Worm (Caenorhabditis elegans) whole organism, L1 larva: ENCODE measurements around the gene K02D3.2.
A peak's percentile ranks its signal among the peaks of the same experiment; 100 is the strongest.

Experiments
- C16A3.4 ChIP-seq: fragments of 150-350 bp; optimal IDR thresholded peaks from 2 replicates; lab custom pipeline; 2014; ENCODE audit warnings: missing biosample characterization, missing genetic modification characterization
- F16B12.6 ChIP-seq: fragments of 150-350 bp; optimal IDR thresholded peaks from 2 replicates; lab custom pipeline; 2014; ENCODE audit warnings: missing biosample characterization, missing genetic modification characterization
- Y116A8C.19 ChIP-seq: sonication (generic microtip); optimal IDR thresholded peaks from 2 replicates; lab custom pipeline; 2016; ENCODE audit warnings: missing compliant biosample characterization, missing genetic modification characterization, borderline replicate concordance
- alr-1 ChIP-seq: fragments of 200-800 bp; sonication (Bioruptor generic); optimal IDR thresholded peaks from 2 replicates; lab custom pipeline; 2018; ENCODE audit warnings: borderline replicate concordance, mild to moderate bottlenecking, missing genetic modification characterization, missing compliant biosample characterization
- ama-1 ChIP-seq: fragments of 150-350 bp; optimal IDR thresholded peaks from 2 replicates; lab custom pipeline; 2014
- blmp-1 ChIP-seq: fragments of 150-350 bp; optimal IDR thresholded peaks from 2 replicates; lab custom pipeline; 2014; ENCODE audit warnings: missing biosample characterization, missing genetic modification characterization
- ceh-63 ChIP-seq: fragments of 200-800 bp; sonication (Bioruptor generic); optimal IDR thresholded peaks from 2 replicates; lab custom pipeline; 2018; ENCODE audit warnings: mild to moderate bottlenecking, missing genetic modification characterization, missing compliant biosample characterization
- ceh-8 ChIP-seq: fragments of 200-800 bp; sonication (Bioruptor generic); optimal IDR thresholded peaks from 2 replicates; lab custom pipeline; 2018; ENCODE audit warnings: mild to moderate bottlenecking, missing genetic modification characterization, moderate library complexity, missing compliant biosample characterization
- ceh-82 ChIP-seq, 3 experiments: fragments of 150-350 bp in 1 of 3; sonication (generic microtip) in 2 of 3; optimal IDR thresholded peaks; 2 replicates each; lab custom pipeline; 2014 to 2017; ENCODE audit warnings: missing biosample characterization in 3 of 3, missing genetic modification characterization in 3 of 3
- ceh-88 ChIP-seq: fragments of 200-800 bp; sonication (Bioruptor generic); IDR thresholded peaks from 2 replicates; pipeline ENCODE4 v1.3.6; 2022; ENCODE audit warnings: missing genetic modification characterization, missing compliant biosample characterization
- ceh-90 ChIP-seq: sonication (generic microtip); optimal IDR thresholded peaks from 2 replicates; lab custom pipeline; 2016; ENCODE audit warnings: missing genetic modification characterization, missing compliant biosample characterization
- ces-1 ChIP-seq: fragments of 150-350 bp; optimal IDR thresholded peaks from 2 replicates; lab custom pipeline; 2014; ENCODE audit warnings: missing biosample characterization, missing genetic modification reagents, missing genetic modification characterization
- dpl-1 ChIP-seq, 3 experiments: fragments of 150-350 bp in 2 of 3; sonication (generic microtip) in 1 of 3; optimal IDR thresholded peaks; 2 replicates each; lab custom pipeline; 2014 to 2017; ENCODE audit warnings: missing biosample characterization in 3 of 3, missing genetic modification characterization in 3 of 3, missing genetic modification reagents in 3 of 3
- efl-1 ChIP-seq, 4 experiments: fragments of 150-350 bp; optimal IDR thresholded peaks in 3 of 4; peaks in 1 of 4; 1 replicate in 1 of 4; 2 replicates in 3 of 4; lab custom pipeline; 2014; ENCODE audit warnings: missing biosample characterization in 2 of 4, missing genetic modification characterization in 2 of 4, missing genetic modification reagents in 2 of 4
- egl-13 ChIP-seq: sonication (generic microtip); optimal IDR thresholded peaks from 2 replicates; lab custom pipeline; 2016; ENCODE audit warnings: missing genotype, missing genetic modification reagents, missing genetic modification characterization, missing compliant biosample characterization
- elt-2 ChIP-seq: sonication (generic microtip); optimal IDR thresholded peaks from 2 replicates; lab custom pipeline; 2016; ENCODE audit warnings: missing genetic modification characterization, mild to moderate bottlenecking, inconsistent platforms, missing compliant biosample characterization, missing genetic modification reagents
- elt-3 ChIP-seq, 6 experiments: fragments of 150-350 bp in 1 of 6; sonication (generic microtip); optimal IDR thresholded peaks; 2 replicates each; lab custom pipeline; 2017 to 2018; ENCODE audit warnings: missing biosample characterization in 6 of 6, missing genetic modification characterization in 6 of 6, inconsistent platforms in 1 of 6
- ets-5 ChIP-seq: fragments of 200-800 bp; sonication (Bioruptor generic); IDR thresholded peaks from 2 replicates; pipeline ENCODE4 v1.3.6; 2022; ENCODE audit warnings: missing genetic modification characterization, missing compliant biosample characterization
- fkh-10 ChIP-seq: sonication (generic microtip); optimal IDR thresholded peaks from 2 replicates; lab custom pipeline; 2017; ENCODE audit warnings: missing biosample characterization, missing genetic modification reagents, missing genetic modification characterization
- fkh-4 ChIP-seq: sonication (generic microtip); optimal IDR thresholded peaks from 2 replicates; lab custom pipeline; 2016; ENCODE audit warnings: missing compliant biosample characterization, missing genetic modification characterization, borderline replicate concordance
- fos-1 ChIP-seq: fragments of 150-350 bp; optimal IDR thresholded peaks from 2 replicates; lab custom pipeline; 2014; ENCODE audit warnings: missing biosample characterization, missing genetic modification characterization
- grh-1 ChIP-seq: fragments of 200-800 bp; sonication (Bioruptor generic); IDR thresholded peaks from 2 replicates; pipeline ENCODE4 v1.3.6; 2022; ENCODE audit warnings: missing genetic modification reagents, missing genetic modification characterization, missing compliant biosample characterization
- hlh-17 ChIP-seq: fragments of 200-800 bp; sonication (Bioruptor generic); optimal IDR thresholded peaks from 2 replicates; lab custom pipeline; 2018; ENCODE audit warnings: missing genetic modification characterization, mild to moderate bottlenecking, missing compliant biosample characterization, moderate library complexity, borderline replicate concordance
- hlh-4 ChIP-seq: sonication (generic microtip); optimal IDR thresholded peaks from 2 replicates; lab custom pipeline; 2016; ENCODE audit warnings: mild to moderate bottlenecking, missing genetic modification characterization, missing compliant biosample characterization
- hpl-2 ChIP-seq: fragments of 150-350 bp; optimal IDR thresholded peaks from 2 replicates; lab custom pipeline; 2014; ENCODE audit warnings: missing biosample characterization, missing genetic modification reagents, missing genetic modification characterization
- irx-1 ChIP-seq: sonication (generic microtip); optimal IDR thresholded peaks from 2 replicates; lab custom pipeline; 2016; ENCODE audit warnings: missing genetic modification characterization, missing compliant biosample characterization
- isw-1 ChIP-seq: fragments of 200-800 bp; sonication (Bioruptor generic); IDR thresholded peaks from 2 replicates; pipeline ENCODE4 v1.3.6; 2022; ENCODE audit warnings: missing genetic modification characterization, missing compliant biosample characterization
- jun-1 ChIP-seq: fragments of 150-350 bp; optimal IDR thresholded peaks from 2 replicates; lab custom pipeline; 2014; ENCODE audit warnings: missing biosample characterization, missing genetic modification reagents, missing genetic modification characterization
- lin-35 ChIP-seq, 2 experiments: fragments of 150-350 bp; optimal IDR thresholded peaks; 2 replicates each; lab custom pipeline; 2014; ENCODE audit warnings: missing biosample characterization in 2 of 2, missing genetic modification characterization in 2 of 2, missing genetic modification reagents in 2 of 2
- nhr-11 ChIP-seq: fragments of 150-350 bp; optimal IDR thresholded peaks from 2 replicates; lab custom pipeline; 2014; ENCODE audit warnings: missing biosample characterization, missing genetic modification characterization
- nhr-19 ChIP-seq: fragments of 200-800 bp; sonication (Bioruptor generic); conservative IDR thresholded peaks from 2 replicates; pipeline ENCODE4 v1.3.6; 2022; ENCODE audit warnings: missing genetic modification characterization, missing compliant biosample characterization
- nhr-20 ChIP-seq: sonication (generic microtip); optimal IDR thresholded peaks from 2 replicates; lab custom pipeline; 2016; ENCODE audit warnings: mild to moderate bottlenecking, missing genetic modification characterization, missing compliant biosample characterization
- nhr-237 ChIP-seq: fragments of 150-350 bp; optimal IDR thresholded peaks from 2 replicates; lab custom pipeline; 2014; ENCODE audit warnings: missing biosample characterization, missing genetic modification characterization
- nhr-28 ChIP-seq: fragments of 150-350 bp; optimal IDR thresholded peaks from 2 replicates; lab custom pipeline; 2014; ENCODE audit warnings: missing biosample characterization, missing genetic modification characterization
- nhr-47 ChIP-seq: sonication (generic microtip); optimal IDR thresholded peaks from 2 replicates; lab custom pipeline; 2016; ENCODE audit warnings: mild to moderate bottlenecking, missing genetic modification characterization, moderate library complexity, missing compliant biosample characterization
- nhr-71 ChIP-seq: sonication (generic microtip); optimal IDR thresholded peaks from 2 replicates; lab custom pipeline; 2016; ENCODE audit warnings: mild to moderate bottlenecking, missing genetic modification characterization, moderate library complexity, missing compliant biosample characterization
- nhr-76 ChIP-seq: sonication (generic microtip); optimal IDR thresholded peaks from 2 replicates; lab custom pipeline; 2017; ENCODE audit warnings: missing biosample characterization, missing genetic modification characterization
- nhr-77 ChIP-seq: fragments of 150-350 bp; optimal IDR thresholded peaks from 2 replicates; lab custom pipeline; 2014; ENCODE audit warnings: missing biosample characterization, missing genetic modification characterization
- nhr-84 ChIP-seq: sonication (generic microtip); optimal IDR thresholded peaks from 2 replicates; lab custom pipeline; 2017; ENCODE audit warnings: missing biosample characterization, missing genetic modification characterization
- nhr-90 ChIP-seq: sonication (generic microtip); optimal IDR thresholded peaks from 2 replicates; lab custom pipeline; 2016; ENCODE audit warnings: mild to moderate bottlenecking, missing genetic modification characterization, missing compliant biosample characterization; ENCODE audit not compliant: poor library complexity
- skn-1 ChIP-seq: fragments of 150-350 bp; optimal IDR thresholded peaks from 2 replicates; lab custom pipeline; 2014; ENCODE audit warnings: missing biosample characterization, missing genetic modification characterization
- snu-23 ChIP-seq: sonication (generic microtip); optimal IDR thresholded peaks from 2 replicates; lab custom pipeline; 2016; ENCODE audit warnings: missing genetic modification characterization, missing compliant biosample characterization
- sptf-1 ChIP-seq: fragments of 150-350 bp; optimal IDR thresholded peaks from 2 replicates; lab custom pipeline; 2014; ENCODE audit warnings: missing biosample characterization, missing genetic modification characterization
- sup-37 ChIP-seq: fragments of 200-800 bp; sonication (Bioruptor generic); optimal IDR thresholded peaks from 2 replicates; lab custom pipeline; 2018; ENCODE audit warnings: mild to moderate bottlenecking, missing genetic modification characterization, missing compliant biosample characterization
- tbx-2 ChIP-seq: sonication (generic microtip); optimal IDR thresholded peaks from 2 replicates; lab custom pipeline; 2016; ENCODE audit warnings: missing genetic modification characterization, missing compliant biosample characterization
- unc-130 ChIP-seq: fragments of 150-350 bp; optimal IDR thresholded peaks from 2 replicates; lab custom pipeline; 2017; ENCODE audit warnings: missing biosample characterization, missing genetic modification characterization, inconsistent platforms
- unc-62 ChIP-seq: fragments of 150-350 bp; optimal IDR thresholded peaks from 2 replicates; lab custom pipeline; 2014; ENCODE audit warnings: missing biosample characterization, missing genetic modification reagents, missing genetic modification characterization
- unc-98 ChIP-seq: fragments of 200-800 bp; sonication (Bioruptor generic); IDR thresholded peaks from 2 replicates; pipeline ENCODE4 v1.3.6; 2022; ENCODE audit warnings: missing genetic modification characterization, missing compliant biosample characterization
- vab-15 ChIP-seq: sonication (generic microtip); optimal IDR thresholded peaks from 2 replicates; lab custom pipeline; 2017; ENCODE audit warnings: missing genotype, mild to moderate bottlenecking, missing genetic modification characterization, missing compliant biosample characterization
- xbp-1 ChIP-seq: sonication (generic microtip); optimal IDR thresholded peaks from 2 replicates; lab custom pipeline; 2016; ENCODE audit warnings: missing genetic modification characterization, missing compliant biosample characterization
- zip-4 ChIP-seq: fragments of 200-800 bp; sonication (Bioruptor generic); optimal IDR thresholded peaks from 2 replicates; lab custom pipeline; 2018; ENCODE audit warnings: mild to moderate bottlenecking, missing genetic modification characterization, moderate library complexity, missing compliant biosample characterization

Gene K02D3.2

DNA sequence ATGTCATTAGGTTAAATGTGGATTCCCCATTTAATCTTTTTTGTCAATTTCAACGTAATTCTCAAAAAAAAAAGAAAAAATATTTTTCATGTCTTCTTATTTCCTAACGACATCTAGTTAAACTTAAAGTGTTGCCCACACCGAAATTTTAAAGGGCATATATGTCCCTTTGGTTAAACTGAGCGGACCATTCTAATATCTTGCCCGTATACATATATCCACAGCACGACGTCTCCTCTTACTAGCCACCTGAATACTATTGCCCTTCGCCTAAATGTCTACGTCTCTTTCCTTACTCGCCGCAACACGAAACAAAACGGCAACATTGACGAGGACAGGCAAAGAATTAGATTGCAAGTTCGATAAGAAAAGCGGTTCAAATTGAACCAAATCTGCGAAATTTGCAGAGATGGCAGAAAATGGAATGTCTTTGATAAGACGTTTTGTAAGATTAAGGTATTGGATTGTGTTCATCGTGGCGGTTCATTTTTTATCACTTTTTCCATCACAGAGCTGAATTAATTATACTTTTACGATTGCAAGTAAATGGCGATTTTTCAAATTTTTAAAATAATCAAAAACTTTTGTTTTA is 11.1 kb downstream of the K02D3.2 start (continued):
- peak; percentile 92 for TF ChIP-seq isw-1 (GFP tag; lab: Robert Waterston, UW)
- no peak for TF ChIP-seq Y116A8C.19
- peak; percentile 94 for TF ChIP-seq elt-2 (tag; lab: Kevin White, UChicago)
- peak; percentile 84 for TF ChIP-seq ces-1 (GFP tag; lab: Kevin White, UChicago)
- TF ChIP-seq nhr-76 = peak; percentile 99
- TF ChIP-seq hlh-17 (GFP tag; lab: Kevin White, UChicago) = no peak
- TF ChIP-seq vab-15 (tag; lab: Kevin White, UChicago) = peak; percentile 73
- TF ChIP-seq nhr-28 (tag; lab: Kevin White, UChicago) = peak; percentile 58
- TF ChIP-seq alr-1 = no peak
- TF ChIP-seq ceh-90 (tag; lab: Kevin White, UChicago) = no peak
- peak; percentile 82 to 94 for TF ChIP-seq lin-35 (GFP tag; optimal IDR thresholded peaks at IDR 0.05; lab: Kevin White, UChicago)
- peak; percentile 63 to 72 (median 69) for TF ChIP-seq dpl-1 (GFP tag; optimal IDR thresholded peaks at IDR 0.05; lab: Kevin White, UChicago)
- peak; percentile 100 for TF ChIP-seq irx-1 (tag; lab: Kevin White, UChicago)
- TF ChIP-seq ceh-88 (GFP tag; lab: Robert Waterston, UW) = peak; percentile 98
- TF ChIP-seq nhr-71 (tag; lab: Kevin White, UChicago) = peak; percentile 99
- peak; percentile 100 for TF ChIP-seq jun-1 (tag; lab: Kevin White, UChicago)
- TF ChIP-seq ceh-82 (tag; optimal IDR thresholded peaks at IDR 0.05; lab: Kevin White, UChicago) = peak; percentile 98 to 100 (median 99)
- peak; percentile 98 for TF ChIP-seq skn-1
- peak; percentile 100 for TF ChIP-seq nhr-47
- peak; percentile 25 for TF ChIP-seq F16B12.6 (tag; lab: Kevin White, UChicago)
- peak; percentile 99 for TF ChIP-seq egl-13
- no peak for TF ChIP-seq unc-62 (GFP tag; lab: Kevin White, UChicago)
- peak; percentile 100 for TF ChIP-seq nhr-90 (tag; lab: Kevin White, UChicago)
- peak; percentile 74 for TF ChIP-seq hlh-4
- TF ChIP-seq blmp-1 (tag; lab: Kevin White, UChicago) = peak; percentile 64
- peak; percentile 95; the same call in 1 of the 2 replicates for TF ChIP-seq ets-5 (GFP tag; lab: Robert Waterston, UW)
- peak; percentile 99 for TF ChIP-seq unc-130 (tag; lab: Kevin White, UChicago)
- TF ChIP-seq ceh-8 (GFP tag; lab: Kevin White, UChicago) = peak; percentile 99
- peak; percentile 97 for TF ChIP-seq fkh-4
- TF ChIP-seq zip-4 (GFP tag; lab: Kevin White, UChicago) = peak; percentile 96
- peak; percentile 98 for TF ChIP-seq xbp-1 (tag; lab: Kevin White, UChicago)
- TF ChIP-seq hpl-2 = peak; percentile 100
- TF ChIP-seq nhr-19 (GFP tag; lab: Robert Waterston, UW) = peak; percentile 99
- TF ChIP-seq nhr-84 (tag; lab: Kevin White, UChicago) = peak; percentile 83
- no peak for TF ChIP-seq sptf-1
- TF ChIP-seq unc-98 (GFP tag; lab: Robert Waterston, UW) = peak; percentile 94
- TF ChIP-seq nhr-237 (tag; lab: Kevin White, UChicago) = peak; percentile 97
- peak; percentile 99 for TF ChIP-seq nhr-11 (tag; lab: Kevin White, UChicago)
- peak; percentile 99 for TF ChIP-seq ceh-63 (GFP tag; lab: Kevin White, UChicago)
- TF ChIP-seq ama-1 = peak; percentile 49
- TF ChIP-seq elt-3 (tag; optimal IDR thresholded peaks at IDR 0.05; lab: Kevin White, UChicago) = peak; percentile 44 to 99 (median 86)
- peak; percentile 95 for TF ChIP-seq sup-37
- peak; percentile 99 for TF ChIP-seq nhr-20 (tag; lab: Kevin White, UChicago)
- TF ChIP-seq efl-1 (optimal IDR thresholded peaks at IDR 0.05; lab: Kevin White, UChicago) = peak; percentile 88 to 94
- TF ChIP-seq efl-1 (GFP tag; optimal IDR thresholded peaks at IDR 0.05 in 1 of 2; lab: Kevin White, UChicago) = peak; percentile 47 to 98
- peak; percentile 99 for TF ChIP-seq nhr-77
- peak; percentile 97 for TF ChIP-seq grh-1 (GFP tag; lab: Robert Waterston, UW)
- peak; percentile 99 for TF ChIP-seq C16A3.4 (tag; lab: Kevin White, UChicago)
- peak; percentile 100 for TF ChIP-seq fkh-10 (GFP tag; lab: Kevin White, UChicago)
- TF ChIP-seq fos-1 (tag; lab: Kevin White, UChicago) = peak; percentile 100
- TF ChIP-seq tbx-2 (tag; lab: Kevin White, UChicago) = peak; percentile 99
- TF ChIP-seq snu-23 (GFP tag; lab: Kevin White, UChicago) = peak; percentile 100
